Fruit fly (Drosophila melanogaster) whole organism, embryonic: Measurements from ENCODE around the gene CG14883.

Experiments
- ATbp ChIP-seq: fragments of 200-800 bp; sonication (Bioruptor generic); optimal IDR thresholded peaks from 2 replicates; lab custom pipeline; 2017; ENCODE audit warnings: missing biosample characterization, mild to moderate bottlenecking, missing genetic modification characterization, missing genetic modification reagents
- CG1024 ChIP-seq: fragments of 200-800 bp; sonication (Bioruptor generic); IDR thresholded peaks from 2 replicates; pipeline ENCODE4 v1.3.6; 2022; ENCODE audit warnings: missing biosample characterization, missing genetic modification characterization
- CG10431 ChIP-seq: fragments of 200-800 bp; sonication (Bioruptor generic); optimal IDR thresholded peaks from 3 replicates; lab custom pipeline; 2018; ENCODE audit warnings: missing biosample characterization, mild to moderate bottlenecking, missing genetic modification characterization
- CG13894 ChIP-seq: fragments of 200-800 bp; sonication (Bioruptor generic); optimal IDR thresholded peaks from 3 replicates; lab custom pipeline; 2018; ENCODE audit warnings: missing biosample characterization, mild to moderate bottlenecking, missing genetic modification characterization, moderate library complexity
- CG14014 ChIP-seq: fragments of 200-800 bp; sonication (Bioruptor generic); IDR thresholded peaks from 2 replicates; pipeline ENCODE4 v1.3.6; 2022; ENCODE audit warnings: missing biosample characterization, missing genetic modification characterization
- CG1529 ChIP-seq: fragments of 200-800 bp; sonication (Bioruptor generic); optimal IDR thresholded peaks from 3 replicates; lab custom pipeline; 2018; ENCODE audit warnings: missing biosample characterization, missing genetic modification characterization
- CG15514 ChIP-seq: fragments of 200-800 bp; sonication (Bioruptor generic); optimal IDR thresholded peaks from 3 replicates; lab custom pipeline; 2017; ENCODE audit warnings: missing biosample characterization, missing genetic modification characterization, mild to moderate bottlenecking, moderate library complexity, missing genetic modification reagents
- CG16779 ChIP-seq: fragments of 200-800 bp; sonication (Bioruptor generic); IDR thresholded peaks from 2 replicates; pipeline ENCODE4 v1.3.6; 2022; ENCODE audit warnings: missing biosample characterization, missing genetic modification characterization
- CG16813 ChIP-seq: fragments of 200-800 bp; sonication (Bioruptor generic); IDR thresholded peaks from 3 replicates; pipeline ENCODE4 v1.3.6; 2022; ENCODE audit warnings: missing biosample characterization, missing genetic modification characterization; ENCODE audit not compliant: partially characterized antibody
- CG18011 ChIP-seq: fragments of 200-800 bp; sonication (Bioruptor generic); optimal IDR thresholded peaks from 2 replicates; lab custom pipeline; 2017; ENCODE audit warnings: missing biosample characterization, missing genetic modification characterization, mild to moderate bottlenecking, moderate library complexity, missing genotype
- CG18262 ChIP-seq: fragments of 200-800 bp; optimal IDR thresholded peaks from 3 replicates; lab custom pipeline; 2019; ENCODE audit warnings: missing biosample characterization, mild to moderate bottlenecking, missing genetic modification characterization, moderate library complexity
- CG2116 ChIP-seq: fragments of 200-800 bp; sonication (Bioruptor generic); optimal IDR thresholded peaks from 3 replicates; lab custom pipeline; 2018; ENCODE audit warnings: missing biosample characterization, mild to moderate bottlenecking, missing genetic modification characterization
- CG2202 ChIP-seq: fragments of 200-800 bp; sonication (Bioruptor generic); optimal IDR thresholded peaks from 2 replicates; lab custom pipeline; 2018; ENCODE audit warnings: missing biosample characterization, mild to moderate bottlenecking, missing genetic modification characterization
- CG30431 ChIP-seq: fragments of 200-800 bp; sonication (Bioruptor generic); optimal IDR thresholded peaks from 2 replicates; lab custom pipeline; 2017; ENCODE audit warnings: missing biosample characterization, missing genetic modification characterization
- CG32772 ChIP-seq: fragments of 200-800 bp; sonication (Bioruptor generic); IDR thresholded peaks from 2 replicates; pipeline ENCODE4 v1.3.6; 2022; ENCODE audit warnings: missing biosample characterization, missing genetic modification characterization
- CG34224 ChIP-seq: fragments of 200-800 bp; sonication (Bioruptor generic); IDR thresholded peaks from 3 replicates; pipeline ENCODE4 v1.3.6; 2022; ENCODE audit warnings: missing biosample characterization, missing genetic modification characterization; ENCODE audit not compliant: partially characterized antibody
- CG42726 ChIP-seq: fragments of 200-800 bp; sonication (Bioruptor generic); IDR thresholded peaks from 2 replicates; pipeline ENCODE4 v1.3.6; 2022; ENCODE audit warnings: missing biosample characterization, missing genetic modification characterization; ENCODE audit not compliant: partially characterized antibody
- CG4360 ChIP-seq: fragments of 200-800 bp; sonication (Bioruptor generic); IDR thresholded peaks from 2 replicates; pipeline ENCODE4 v1.3.6; 2022; ENCODE audit warnings: missing biosample characterization, missing genetic modification characterization
- CG4730 ChIP-seq: fragments of 200-800 bp; sonication (Bioruptor generic); IDR thresholded peaks from 2 replicates; pipeline ENCODE4 v1.3.6; 2022; ENCODE audit warnings: missing biosample characterization, missing genetic modification characterization
- CG4820 ChIP-seq: fragments of 200-800 bp; sonication (Bioruptor generic); optimal IDR thresholded peaks from 3 replicates; lab custom pipeline; 2016; ENCODE audit warnings: missing biosample characterization, missing genetic modification characterization
- CG6272 ChIP-seq: fragments of 200-800 bp; sonication (Bioruptor generic); IDR thresholded peaks from 2 replicates; pipeline ENCODE4 v1.3.6; 2022; ENCODE audit warnings: missing biosample characterization, missing genetic modification characterization
- CG6683 ChIP-seq: fragments of 200-800 bp; sonication (Bioruptor generic); optimal IDR thresholded peaks from 2 replicates; lab custom pipeline; 2017; ENCODE audit warnings: missing biosample characterization, mild to moderate bottlenecking, missing genetic modification characterization, missing genetic modification reagents
- CG7357 ChIP-seq: fragments of 200-800 bp; sonication (Bioruptor generic); IDR thresholded peaks from 3 replicates; pipeline ENCODE4 v1.3.6; 2022; ENCODE audit warnings: missing biosample characterization, missing genetic modification characterization
- CG7372 ChIP-seq: fragments of 200-800 bp; sonication (Bioruptor generic); IDR thresholded peaks from 2 replicates; pipeline ENCODE4 v1.3.6; 2022; ENCODE audit warnings: missing biosample characterization, missing genetic modification characterization
- CG9797 ChIP-seq: fragments of 200-800 bp; sonication (Bioruptor generic); optimal IDR thresholded peaks from 3 replicates; lab custom pipeline; 2018; ENCODE audit warnings: missing biosample characterization, mild to moderate bottlenecking, missing genetic modification characterization
- Camta ChIP-seq: fragments of 200-800 bp; sonication (Bioruptor generic); optimal IDR thresholded peaks from 2 replicates; lab custom pipeline; 2016; ENCODE audit warnings: missing biosample characterization, missing genetic modification characterization
- D19A ChIP-seq: fragments of 200-800 bp; optimal IDR thresholded peaks from 3 replicates; lab custom pipeline; 2019; ENCODE audit warnings: missing biosample characterization, mild to moderate bottlenecking, missing genetic modification characterization, moderate library complexity
- D19B ChIP-seq: fragments of 200-800 bp; sonication (Bioruptor generic); optimal IDR thresholded peaks from 2 replicates; lab custom pipeline; 2017; ENCODE audit warnings: missing biosample characterization, mild to moderate bottlenecking, missing genetic modification characterization
- Dip2 ChIP-seq: fragments of 200-800 bp; sonication (Bioruptor generic); IDR thresholded peaks from 2 replicates; pipeline ENCODE4 v1.3.6; 2022; ENCODE audit warnings: missing biosample characterization, missing genetic modification characterization
- Drgx ChIP-seq: fragments of 200-800 bp; sonication (Bioruptor generic); IDR thresholded peaks from 2 replicates; pipeline ENCODE4 v1.3.6; 2022; ENCODE audit warnings: missing biosample characterization, missing genetic modification characterization
- E2f2 ChIP-seq: fragments of 200-800 bp; sonication (Bioruptor generic); IDR thresholded peaks from 2 replicates; pipeline ENCODE4 v1.3.6; 2022; ENCODE audit warnings: missing biosample characterization, missing genetic modification characterization
- Fer2 ChIP-seq: fragments of 200-800 bp; sonication (Bioruptor generic); optimal IDR thresholded peaks from 2 replicates; lab custom pipeline; 2018; ENCODE audit warnings: missing biosample characterization, mild to moderate bottlenecking, missing genetic modification characterization, moderate library complexity
- Fer3 ChIP-seq: fragments of 200-800 bp; sonication (Bioruptor generic); optimal IDR thresholded peaks from 2 replicates; lab custom pipeline; 2018; ENCODE audit warnings: missing biosample characterization, mild to moderate bottlenecking, missing genetic modification characterization, moderate library complexity
- Hr39 ChIP-seq: fragments of >200 bp; optimal IDR thresholded peaks from 2 replicates; lab custom pipeline; 2017
- Lim3 ChIP-seq: fragments of 200-800 bp; sonication (Bioruptor generic); IDR thresholded peaks from 2 replicates; pipeline ENCODE4 v1.3.6; 2022; ENCODE audit warnings: missing biosample characterization, missing genetic modification characterization
- Lpt ChIP-seq: fragments of >200 bp; optimal IDR thresholded peaks from 2 replicates; lab custom pipeline; 2018; ENCODE audit warnings: missing biosample characterization, missing genetic modification characterization
- MESR4 ChIP-seq: fragments of 200-800 bp; sonication (Bioruptor generic); optimal IDR thresholded peaks from 2 replicates; lab custom pipeline; 2018; ENCODE audit warnings: missing biosample characterization, mild to moderate bottlenecking, missing genetic modification characterization, moderate library complexity
- Neu2 ChIP-seq: fragments of 200-800 bp; sonication (Bioruptor generic); optimal IDR thresholded peaks from 3 replicates; lab custom pipeline; 2016; ENCODE audit warnings: missing biosample characterization, missing genetic modification characterization, borderline replicate concordance
- Ravus ChIP-seq: fragments of 200-800 bp; sonication (Bioruptor generic); IDR thresholded peaks from 2 replicates; pipeline ENCODE4 v1.3.6; 2022; ENCODE audit warnings: missing biosample characterization, missing genetic modification characterization
- aop ChIP-seq: fragments of 200-800 bp; sonication (Bioruptor generic); IDR thresholded peaks from 2 replicates; pipeline ENCODE4 v1.3.6; 2022; ENCODE audit warnings: missing biosample characterization, missing genetic modification characterization
- ap ChIP-seq: fragments of 200-800 bp; sonication (Bioruptor generic); IDR thresholded peaks from 2 replicates; pipeline ENCODE4 v1.3.6; 2022; ENCODE audit warnings: missing biosample characterization, missing genetic modification characterization
- caup ChIP-seq: fragments of 200-800 bp; sonication (Bioruptor generic); optimal IDR thresholded peaks from 3 replicates; lab custom pipeline; 2017; ENCODE audit warnings: missing biosample characterization, mild to moderate bottlenecking, missing genetic modification characterization, moderate library complexity; ENCODE audit not compliant: severe bottlenecking
- esg ChIP-seq: fragments of 200-800 bp; sonication (Bioruptor generic); conservative IDR thresholded peaks from 2 replicates; pipeline ENCODE4 v1.3.6; 2022; ENCODE audit warnings: missing biosample characterization, missing genetic modification characterization
- grn ChIP-seq: fragments of 200-800 bp; sonication (Bioruptor generic); optimal IDR thresholded peaks from 3 replicates; lab custom pipeline; 2017; ENCODE audit warnings: missing biosample characterization, missing genetic modification characterization
- hb ChIP-seq: fragments of 200-800 bp; sonication (Bioruptor generic); IDR thresholded peaks from 3 replicates; pipeline ENCODE4 v1.3.6; 2022; ENCODE audit warnings: missing biosample characterization, missing genetic modification characterization; ENCODE audit not compliant: partially characterized antibody
- insv ChIP-seq, 2 experiments: fragments of 200-800 bp; sonication (Bioruptor generic); optimal IDR thresholded peaks; 3 replicates each; lab custom pipeline; 2016 to 2018; ENCODE audit warnings: missing biosample characterization in 2 of 2, missing genetic modification characterization in 2 of 2
- jumu ChIP-seq: fragments of 200-800 bp; sonication (Bioruptor generic); optimal IDR thresholded peaks from 3 replicates; lab custom pipeline; 2016; ENCODE audit warnings: missing biosample characterization, missing genetic modification characterization
- ken ChIP-seq: fragments of 200-800 bp; sonication (Bioruptor generic); IDR thresholded peaks from 3 replicates; pipeline ENCODE4 v1.3.6; 2022; ENCODE audit warnings: missing biosample characterization, missing genetic modification characterization
- lmd ChIP-seq: fragments of 200-800 bp; sonication (Bioruptor generic); IDR thresholded peaks from 2 replicates; pipeline ENCODE4 v1.3.6; 2022; ENCODE audit warnings: missing biosample characterization, missing genetic modification characterization
- nerfin-1 ChIP-seq: fragments of 200-800 bp; sonication (Bioruptor generic); optimal IDR thresholded peaks from 3 replicates; lab custom pipeline; 2019; ENCODE audit warnings: missing biosample characterization, mild to moderate bottlenecking, missing genetic modification characterization, moderate library complexity
- pan ChIP-seq, 4 experiments: fragments of >200 bp in 3 of 4; fragments of 200-800 bp in 1 of 4; sonication (Bioruptor generic) in 1 of 4; optimal IDR thresholded peaks in 3 of 4; IDR thresholded peaks in 1 of 4; 2 replicates each; pipeline versions ENCODE4 v1.3.6 to Lab custom; 2017 to 2022; ENCODE audit warnings: missing biosample characterization in 2 of 4, missing genetic modification characterization in 2 of 4, mixed read lengths in 1 of 4

CG14883 gene

DNA sequence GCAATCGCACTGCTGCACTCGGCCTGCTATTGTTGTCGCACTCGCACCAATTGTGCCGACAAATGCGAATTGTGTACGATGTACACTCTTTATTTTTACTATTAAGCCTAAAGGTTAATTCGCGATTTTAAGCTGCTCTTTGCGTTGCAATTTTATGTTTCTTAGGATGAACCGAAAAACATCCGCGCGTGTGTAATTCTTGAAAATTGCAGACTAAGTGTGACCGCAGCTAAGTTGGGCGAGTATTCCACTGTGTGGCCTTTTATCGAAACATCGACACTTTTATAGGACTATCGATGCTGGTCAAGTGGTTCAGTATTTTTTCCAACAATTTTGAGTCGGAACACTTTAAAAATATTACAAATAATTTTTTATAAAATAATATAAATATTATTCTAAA is 2.3 kb upstream of the CG14883 start, which contains the start of gene Pak3 (continued):
- peak; percentile 74 for TF ChIP-seq MESR4 (GFP tag; lab: Kevin White, UChicago)
- TF ChIP-seq CG32772 (GFP tag; lab: Robert Waterston, UW) = no peak
- TF ChIP-seq CG1024 (GFP tag; lab: Robert Waterston, UW) = no peak
- TF ChIP-seq CG7357 (GFP tag; lab: Robert Waterston, UW) = peak; percentile 67; the same call in 2 of the 3 replicates
- TF ChIP-seq CG6683 = no peak
- TF ChIP-seq aop (GFP tag; lab: Robert Waterston, UW) = no peak
- TF ChIP-seq CG14014 = no peak
- TF ChIP-seq insv (GFP tag; optimal IDR thresholded peaks at IDR 0.05; lab: Kevin White, UChicago) = no peak
- no peak for TF ChIP-seq esg (GFP tag; lab: Robert Waterston, UW)
- no peak for TF ChIP-seq CG34224 (GFP tag; lab: Robert Waterston, UW)
- TF ChIP-seq Hr39 (lab: Kevin White, UChicago) = no peak
- TF ChIP-seq CG30431 (GFP tag; lab: Kevin White, UChicago) = no peak
- TF ChIP-seq CG4820 (GFP tag; lab: Kevin White, UChicago) = no peak
- TF ChIP-seq D19B (GFP tag; lab: Kevin White, UChicago) = no peak
- TF ChIP-seq D19A (tag; lab: Kevin White, UChicago) = peak; percentile 7
- TF ChIP-seq CG6272 (GFP tag; lab: Robert Waterston, UW) = no peak
- TF ChIP-seq CG10431 (GFP tag; lab: Kevin White, UChicago) = no peak
- no peak for TF ChIP-seq Dip2 (GFP tag; lab: Robert Waterston, UW)
- TF ChIP-seq Fer2 (tag; lab: Kevin White, UChicago) = no peak
- TF ChIP-seq Camta (GFP tag; lab: Kevin White, UChicago) = no peak
- peak; percentile 86 for TF ChIP-seq CG9797 (GFP tag; lab: Kevin White, UChicago)
- TF ChIP-seq CG15514 = peak; percentile 82
- TF ChIP-seq grn (GFP tag; lab: Kevin White, UChicago) = no peak
- TF ChIP-seq CG2202 = no peak
- no peak for TF ChIP-seq CG1529 (GFP tag; lab: Kevin White, UChicago)
- peak; percentile 73 for TF ChIP-seq CG42726 (GFP tag; lab: Robert Waterston, UW)
- TF ChIP-seq CG4730 (GFP tag; lab: Robert Waterston, UW) = no peak
- peak; percentile 60 for TF ChIP-seq CG2116 (GFP tag; lab: Kevin White, UChicago)
- no peak for TF ChIP-seq Lpt (GFP tag; lab: Kevin White, UChicago)
- TF ChIP-seq hb = peak; percentile 17; the same call in 2 of the 3 replicates
- TF ChIP-seq Ravus (GFP tag; lab: Robert Waterston, UW) = no peak
- no peak for TF ChIP-seq CG13894 (tag; lab: Kevin White, UChicago)
- no peak for TF ChIP-seq Lim3 (GFP tag; lab: Robert Waterston, UW)
- no peak for TF ChIP-seq nerfin-1 (tag; lab: Kevin White, UChicago)
- TF ChIP-seq CG18011 (GFP tag; lab: Kevin White, UChicago) = no peak
- no peak for TF ChIP-seq ap
- no peak for TF ChIP-seq Drgx
- TF ChIP-seq CG7372 (GFP tag; lab: Robert Waterston, UW) = no peak
- TF ChIP-seq ATbp (GFP tag; lab: Kevin White, UChicago) = no peak
- no peak for TF ChIP-seq pan (optimal IDR thresholded peaks at IDR 0.05; lab: Kevin White, UChicago)
- no peak for TF ChIP-seq pan (GFP tag; optimal IDR thresholded peaks at IDR 0.05 in 1 of 2, IDR thresholded peaks at IDR 0.05 in 1 of 2)
- no peak for TF ChIP-seq ken (GFP tag; lab: Robert Waterston, UW)
- peak; percentile 68 for TF ChIP-seq E2f2 (GFP tag; lab: Robert Waterston, UW)
- TF ChIP-seq Fer3 (tag; lab: Kevin White, UChicago) = no peak
- no peak for TF ChIP-seq caup (GFP tag; lab: Kevin White, UChicago)
- TF ChIP-seq CG18262 = no peak
- no peak for TF ChIP-seq CG16779 (GFP tag; lab: Robert Waterston, UW)
- no peak for TF ChIP-seq lmd (GFP tag; lab: Robert Waterston, UW)
- TF ChIP-seq jumu (GFP tag; lab: Kevin White, UChicago) = no peak
- peak; percentile 63 for TF ChIP-seq CG16813 (GFP tag; lab: Robert Waterston, UW)
- TF ChIP-seq CG4360 (GFP tag; lab: Robert Waterston, UW) = no peak
- no peak for TF ChIP-seq Neu2 (GFP tag; lab: Kevin White, UChicago)
